3 worm cellular contexts compared by ENCODE assay signal in the genomic region with DNA sequence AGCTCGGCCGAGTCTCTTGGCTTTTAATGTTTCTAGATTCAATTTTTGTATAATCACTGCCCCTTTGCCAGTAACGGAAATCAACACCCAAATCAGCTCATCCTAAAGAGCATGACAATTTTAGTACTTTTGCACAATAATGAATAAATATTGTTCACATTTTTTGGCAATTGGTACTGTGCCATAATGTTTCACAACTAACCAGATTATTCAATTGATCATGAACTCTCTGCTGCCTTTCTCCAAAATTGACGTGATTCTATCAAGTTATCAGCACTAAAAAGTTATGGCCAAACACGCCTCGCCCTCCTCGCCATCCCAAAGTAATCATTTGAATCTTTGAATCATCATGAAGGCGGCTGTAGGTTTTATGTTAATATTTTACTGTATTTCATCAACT.
TF ChIP-seq lines count a peak whose summit lies in the region.

A gene (plus strand): TSS at position 301 of the 400 bp plus-strand sequence.

TF ChIP-seq in whole organism, L2 larva, 48 proteins besides CTCF, POLR2A, EP300 and RAD21:
- TF ChIP-seq ztf-4 (tag; optimal IDR thresholded peaks at IDR 0.05; lab: Kevin White, UChicago) (no peak), elt-3 (tag; optimal IDR thresholded peaks at IDR 0.05; lab: Kevin White, UChicago) (no peak), ZK546.5 (tag; optimal IDR thresholded peaks at IDR 0.05; lab: Kevin White, UChicago) (no peak), blmp-1 (tag; optimal IDR thresholded peaks at IDR 0.05; lab: Kevin White, UChicago; ENCODE audit: insufficient read depth) (no peak), fos-1 (tag; optimal IDR thresholded peaks at IDR 0.05; lab: Kevin White, UChicago) (peak; percentile 20), lsy-2 (tag; optimal IDR thresholded peaks at IDR 0.05; lab: Kevin White, UChicago) (no peak)

TF ChIP-seq in whole organism, L3 larva, 47 proteins besides CTCF, POLR2A, EP300 and RAD21:
- TF ChIP-seq ztf-4 (tag; optimal IDR thresholded peaks at IDR 0.05; lab: Kevin White, UChicago) (no peak), elt-2 (tag; optimal IDR thresholded peaks at IDR 0.05; lab: Kevin White, UChicago) (peak; percentile 20), nhr-11 (tag; optimal IDR thresholded peaks at IDR 0.05; lab: Kevin White, UChicago) (no peak), pqm-1 (tag; optimal IDR thresholded peaks at IDR 0.05; lab: Kevin White, UChicago) (peak; percentile 2)

TF ChIP-seq in whole organism, L4 larva, 104 proteins besides CTCF, POLR2A, EP300 and RAD21:
- TF ChIP-seq hlh-30 (tag; optimal IDR thresholded peaks at IDR 0.05; lab: Kevin White, UChicago; ENCODE audit: insufficient read depth) (no peak), daf-16 (GFP tag; optimal IDR thresholded peaks at IDR 0.05; lab: Kevin White, UChicago) (no peak), daf-16 (tag; optimal IDR thresholded peaks at IDR 0.05; lab: Kevin White, UChicago) (peak; percentile 58), F10B5.3 (tag; optimal IDR thresholded peaks at IDR 0.05; lab: Kevin White, UChicago) (no peak), pqm-1 (tag; optimal IDR thresholded peaks at IDR 0.05; lab: Kevin White, UChicago) (peak; percentile 45)
